Fruit fly (Drosophila melanogaster) whole organism, prepupa: ENCODE data around the gene CG44325.

Source experiments
- CG10631 ChIP-seq: fragments of 200-800 bp; sonication (Bioruptor generic); optimal IDR thresholded peaks from 2 replicates; lab custom pipeline; 2016; ENCODE audit warnings: missing biosample characterization, missing genetic modification characterization
- CG10669 ChIP-seq: fragments of 200-800 bp; sonication (Bioruptor generic); optimal IDR thresholded peaks from 3 replicates; lab custom pipeline; 2018; ENCODE audit warnings: missing biosample characterization, mild to moderate bottlenecking, missing genetic modification characterization, moderate library complexity
- CG11294 ChIP-seq: fragments of 200-800 bp; sonication (Bioruptor generic); IDR thresholded peaks from 2 replicates; pipeline ENCODE4 v1.3.6; 2022; ENCODE audit warnings: missing biosample characterization, missing genetic modification characterization
- CG1621 ChIP-seq: fragments of 200-800 bp; sonication (Bioruptor generic); optimal IDR thresholded peaks from 3 replicates; lab custom pipeline; 2018; ENCODE audit warnings: missing biosample characterization, mild to moderate bottlenecking, missing genetic modification characterization
- CG16779 ChIP-seq: fragments of 200-800 bp; sonication (Bioruptor generic); optimal IDR thresholded peaks from 3 replicates; lab custom pipeline; 2017; ENCODE audit warnings: missing biosample characterization, mild to moderate bottlenecking, missing genetic modification characterization
- CG3032 ChIP-seq: fragments of 200-800 bp; optimal IDR thresholded peaks from 2 replicates; lab custom pipeline; 2019; ENCODE audit warnings: missing biosample characterization, mild to moderate bottlenecking, missing genetic modification characterization, moderate library complexity
- CG31627 ChIP-seq: fragments of 200-800 bp; sonication (Bioruptor generic); optimal IDR thresholded peaks from 3 replicates; lab custom pipeline; 2016; ENCODE audit warnings: missing biosample characterization, missing genetic modification characterization
- CG32006 ChIP-seq: fragments of 200-800 bp; sonication (Bioruptor generic); optimal IDR thresholded peaks from 3 replicates; lab custom pipeline; 2017; ENCODE audit warnings: missing biosample characterization, mild to moderate bottlenecking, missing genetic modification characterization
- CG34406 ChIP-seq: fragments of 200-800 bp; sonication (Bioruptor generic); optimal IDR thresholded peaks from 3 replicates; lab custom pipeline; 2016; ENCODE audit warnings: missing biosample characterization, missing genetic modification characterization
- CG3919 ChIP-seq: fragments of 200-800 bp; sonication (Bioruptor generic); optimal IDR thresholded peaks from 3 replicates; lab custom pipeline; 2016; ENCODE audit warnings: missing biosample characterization, missing genetic modification characterization
- CG4318 ChIP-seq: fragments of 200-800 bp; sonication (Bioruptor generic); optimal IDR thresholded peaks from 3 replicates; lab custom pipeline; 2017; ENCODE audit warnings: missing biosample characterization, mild to moderate bottlenecking, missing genetic modification characterization
- CG6854 ChIP-seq: fragments of 200-800 bp; sonication (Bioruptor generic); optimal IDR thresholded peaks from 2 replicates; lab custom pipeline; 2017; ENCODE audit warnings: missing biosample characterization, mild to moderate bottlenecking, missing genetic modification characterization
- CG7368 ChIP-seq: fragments of 200-800 bp; sonication (Bioruptor generic); optimal IDR thresholded peaks from 3 replicates; lab custom pipeline; 2016; ENCODE audit warnings: missing biosample characterization, missing genetic modification characterization
- CG8119 ChIP-seq: fragments of 200-800 bp; sonication (Bioruptor generic); IDR thresholded peaks from 3 replicates; pipeline ENCODE4 v1.3.6; 2022; ENCODE audit warnings: missing biosample characterization, missing genetic modification characterization
- CG8319 ChIP-seq: fragments of 200-800 bp; sonication (Bioruptor generic); optimal IDR thresholded peaks from 3 replicates; lab custom pipeline; 2016; ENCODE audit warnings: missing biosample characterization, missing genetic modification characterization
- CG9139 ChIP-seq: fragments of 200-800 bp; sonication (Bioruptor generic); optimal IDR thresholded peaks from 3 replicates; lab custom pipeline; 2017; ENCODE audit warnings: missing biosample characterization, mild to moderate bottlenecking, missing genetic modification characterization
- Eip75B ChIP-seq: fragments of 200-800 bp; sonication (Bioruptor generic); optimal IDR thresholded peaks from 3 replicates; lab custom pipeline; 2016; ENCODE audit warnings: missing biosample characterization, missing genetic modification characterization
- Eip78C ChIP-seq: fragments of 200-800 bp; sonication (Bioruptor generic); peaks from one replicate; lab custom pipeline; 2016; ENCODE audit warnings: missing biosample characterization, missing genetic modification characterization
- Eip93F ChIP-seq: fragments of 200-800 bp; sonication (Bioruptor generic); optimal IDR thresholded peaks from 2 replicates; lab custom pipeline; 2016; ENCODE audit warnings: missing biosample characterization, mild to moderate bottlenecking, missing genetic modification characterization
- Ets21C ChIP-seq: fragments of 200-800 bp; sonication (Bioruptor generic); optimal IDR thresholded peaks from 3 replicates; lab custom pipeline; 2016; ENCODE audit warnings: missing biosample characterization, missing genetic modification characterization
- Ets96B ChIP-seq: fragments of 200-800 bp; optimal IDR thresholded peaks from 2 replicates; lab custom pipeline; 2019; ENCODE audit warnings: missing biosample characterization, mild to moderate bottlenecking, missing genetic modification characterization, moderate library complexity
- Gug ChIP-seq: fragments of 200-800 bp; sonication (Bioruptor generic); IDR thresholded peaks from 2 replicates; pipeline ENCODE4 v1.3.6; 2022; ENCODE audit warnings: missing biosample characterization, missing genetic modification characterization
- Hr38 ChIP-seq: sonication (Bioruptor generic); optimal IDR thresholded peaks from 2 replicates; lab custom pipeline; 2016; ENCODE audit warnings: missing biosample characterization, missing genetic modification characterization
- Hr4 ChIP-seq: fragments of 200-800 bp; sonication (Bioruptor generic); optimal IDR thresholded peaks from 3 replicates; lab custom pipeline; 2016; ENCODE audit warnings: missing biosample characterization, missing genetic modification characterization
- Met ChIP-seq: fragments of 200-800 bp; sonication (Bioruptor generic); optimal IDR thresholded peaks from 3 replicates; lab custom pipeline; 2016; ENCODE audit warnings: missing biosample characterization, missing genetic modification characterization
- OdsH ChIP-seq: fragments of 200-800 bp; sonication (Bioruptor generic); optimal IDR thresholded peaks from 3 replicates; lab custom pipeline; 2016; ENCODE audit warnings: missing biosample characterization, missing genetic modification characterization
- Smox ChIP-seq: fragments of 200-800 bp; sonication (Bioruptor generic); optimal IDR thresholded peaks from 3 replicates; lab custom pipeline; 2016; ENCODE audit warnings: missing biosample characterization, missing genetic modification characterization
- Sox102F ChIP-seq: fragments of 200-800 bp; sonication (Bioruptor generic); optimal IDR thresholded peaks from 2 replicates; lab custom pipeline; 2016; ENCODE audit warnings: missing biosample characterization, mild to moderate bottlenecking, missing genetic modification characterization
- Sox14 ChIP-seq: fragments of 200-800 bp; sonication (Bioruptor generic); optimal IDR thresholded peaks from 3 replicates; lab custom pipeline; 2016; ENCODE audit warnings: missing biosample characterization, missing genetic modification characterization
- Sox15 ChIP-seq: fragments of 200-800 bp; sonication (Bioruptor generic); optimal IDR thresholded peaks from 3 replicates; lab custom pipeline; 2016; ENCODE audit warnings: missing biosample characterization, missing genetic modification characterization
- achi ChIP-seq: fragments of 200-800 bp; sonication (Bioruptor generic); optimal IDR thresholded peaks from 3 replicates; lab custom pipeline; 2016; ENCODE audit warnings: missing biosample characterization, missing genetic modification characterization
- acj6 ChIP-seq: fragments of 200-800 bp; sonication (Bioruptor generic); optimal IDR thresholded peaks from 3 replicates; lab custom pipeline; 2016; ENCODE audit warnings: missing biosample characterization, missing genetic modification characterization
- cyc ChIP-seq: fragments of 200-800 bp; sonication (Bioruptor generic); optimal IDR thresholded peaks from 3 replicates; lab custom pipeline; 2016; ENCODE audit warnings: missing biosample characterization, missing genetic modification characterization
- dac ChIP-seq: fragments of 200-800 bp; sonication (Bioruptor generic); optimal IDR thresholded peaks from 2 replicates; lab custom pipeline; 2017; ENCODE audit warnings: missing biosample characterization, mild to moderate bottlenecking, missing genetic modification characterization
- dsx ChIP-seq: fragments of 200-800 bp; optimal IDR thresholded peaks from 3 replicates; lab custom pipeline; 2019; ENCODE audit warnings: missing biosample characterization, mild to moderate bottlenecking, missing genetic modification characterization, moderate library complexity; ENCODE audit not compliant: poor library complexity, severe bottlenecking
- eg ChIP-seq: fragments of 200-800 bp; sonication (Bioruptor generic); IDR thresholded peaks from 3 replicates; pipeline ENCODE4 v1.3.6; 2022; ENCODE audit warnings: missing biosample characterization, missing genetic modification characterization
- esn ChIP-seq: fragments of 200-800 bp; sonication (Bioruptor generic); optimal IDR thresholded peaks from 2 replicates; lab custom pipeline; 2016; ENCODE audit warnings: missing biosample characterization, mild to moderate bottlenecking, missing genetic modification characterization, moderate library complexity
- fd59A ChIP-seq: fragments of 200-800 bp; sonication (Bioruptor generic); optimal IDR thresholded peaks from 2 replicates; lab custom pipeline; 2017; ENCODE audit warnings: missing biosample characterization, mild to moderate bottlenecking, missing genetic modification characterization, missing genetic modification reagents
- fd85E ChIP-seq: fragments of 200-800 bp; sonication (Bioruptor generic); optimal IDR thresholded peaks from 3 replicates; lab custom pipeline; 2016; ENCODE audit warnings: missing biosample characterization, missing genetic modification characterization
- net ChIP-seq: fragments of 200-800 bp; sonication (Bioruptor generic); optimal IDR thresholded peaks from 3 replicates; lab custom pipeline; 2016; ENCODE audit warnings: missing biosample characterization, missing genetic modification characterization
- pdm3 ChIP-seq: fragments of 200-800 bp; sonication (Bioruptor generic); optimal IDR thresholded peaks from 3 replicates; lab custom pipeline; 2016; ENCODE audit warnings: missing biosample characterization, missing genetic modification characterization
- salr ChIP-seq, 2 experiments: fragments of 200-800 bp; sonication (Bioruptor generic); optimal IDR thresholded peaks; 3 replicates each; lab custom pipeline; 2016 to 2018; ENCODE audit warnings: missing biosample characterization in 2 of 2, missing genetic modification characterization in 2 of 2, mild to moderate bottlenecking in 1 of 2
- spab ChIP-seq: fragments of 200-800 bp; sonication (Bioruptor generic); optimal IDR thresholded peaks from 2 replicates; lab custom pipeline; 2017; ENCODE audit warnings: missing biosample characterization, mild to moderate bottlenecking, missing genetic modification characterization, missing genetic modification reagents
- ss ChIP-seq, 2 experiments: fragments of 200-800 bp; sonication (Bioruptor generic); optimal IDR thresholded peaks; 2 replicates in 1 of 2; 3 replicates in 1 of 2; lab custom pipeline; 2017 to 2018; ENCODE audit warnings: mild to moderate bottlenecking in 2 of 2, missing biosample characterization in 2 of 2, missing genetic modification characterization in 2 of 2, moderate library complexity in 1 of 2
- svp ChIP-seq: fragments of 200-800 bp; sonication (Bioruptor generic); peaks from one replicate; lab custom pipeline; 2016; ENCODE audit warnings: missing biosample characterization, missing genetic modification characterization
- topi ChIP-seq: fragments of 200-800 bp; sonication (Bioruptor generic); optimal IDR thresholded peaks from 3 replicates; lab custom pipeline; 2016; ENCODE audit warnings: missing biosample characterization, missing genetic modification characterization

The CG44325 gene

DNA sequence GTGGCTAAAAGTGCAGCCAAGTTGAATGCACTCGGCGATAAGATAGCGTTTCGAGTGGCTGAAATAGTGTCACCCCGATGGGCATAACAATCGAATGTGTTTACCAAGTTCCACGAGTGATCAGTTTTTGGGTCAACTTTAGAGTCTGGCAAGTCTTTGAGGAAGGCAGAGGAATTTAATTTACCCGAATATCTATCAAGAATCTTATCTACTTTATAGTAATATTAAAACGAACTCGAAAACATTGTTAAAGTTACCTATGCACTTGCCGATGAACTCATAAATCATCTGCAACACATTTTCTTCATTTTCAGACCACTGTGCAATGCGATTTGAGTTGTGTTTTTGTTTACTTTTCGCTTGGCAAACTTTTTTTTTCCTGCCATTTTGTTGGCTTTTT, 17.0 kb downstream of the CG44325 start (continued):
- TF ChIP-seq CG11294, result no peak
- TF ChIP-seq CG10631 (GFP tag; lab: Kevin White, UChicago), result peak; percentile 21
- TF ChIP-seq spab (GFP tag; lab: Kevin White, UChicago), result no peak
- TF ChIP-seq CG3919, result peak; percentile 56
- TF ChIP-seq CG10669, result peak; percentile 37
- TF ChIP-seq Hr38 (GFP tag; lab: Kevin White, UChicago), result no peak
- TF ChIP-seq eg (GFP tag; lab: Robert Waterston, UW), result peak; percentile 52; the same call in 1 of the 3 replicates
- peak in 1 of 2 experiments; percentile 40 for TF ChIP-seq salr (GFP tag; optimal IDR thresholded peaks at IDR 0.05; lab: Kevin White, UChicago)
- no peak for TF ChIP-seq fd59A (GFP tag; lab: Kevin White, UChicago)
- no peak for TF ChIP-seq dsx (GFP tag; lab: Kevin White, UChicago)
- no peak for TF ChIP-seq Eip93F (GFP tag; lab: Kevin White, UChicago)
- TF ChIP-seq net (GFP tag; lab: Kevin White, UChicago), result peak; percentile 40
- peak; percentile 42 for TF ChIP-seq pdm3
- peak; percentile 39 for TF ChIP-seq Eip75B (GFP tag; lab: Kevin White, UChicago)
- peak; percentile 62 for TF ChIP-seq CG8119 (GFP tag; lab: Robert Waterston, UW)
- TF ChIP-seq CG8319 (GFP tag; lab: Kevin White, UChicago), result peak; percentile 26
- peak; percentile 24 for TF ChIP-seq acj6 (GFP tag; lab: Kevin White, UChicago)
- TF ChIP-seq CG3032 (tag; lab: Kevin White, UChicago), result peak; percentile 1
- TF ChIP-seq esn (GFP tag; lab: Kevin White, UChicago), result peak; percentile 35
- no peak for TF ChIP-seq cyc
- TF ChIP-seq CG32006 (GFP tag; lab: Kevin White, UChicago), result peak; percentile 66
- peak; percentile 30 for TF ChIP-seq CG16779 (tag; lab: Kevin White, UChicago)
- peak; percentile 14 for TF ChIP-seq CG31627
- TF ChIP-seq Sox14 (GFP tag; lab: Kevin White, UChicago), result no peak
- TF ChIP-seq CG6854 (GFP tag; lab: Kevin White, UChicago), result no peak

- TF ChIP-seq CG4318 (GFP tag; lab: Kevin White, UChicago) (peak; percentile 75), Hr4 (GFP tag; lab: Kevin White, UChicago) (peak; percentile 79), Eip78C (GFP tag; lab: Kevin White, UChicago) (peak; percentile 94), dsx (GFP tag; lab: Kevin White, UChicago) (peak; percentile 75), CG8319 (GFP tag; lab: Kevin White, UChicago) (peak; percentile 71), Sox14 (GFP tag; lab: Kevin White, UChicago) (peak; percentile 93), Ets21C (GFP tag; lab: Kevin White, UChicago) (peak; percentile 68), CG6854 (GFP tag; lab: Kevin White, UChicago) (peak; percentile 71), CG34406 (GFP tag; lab: Kevin White, UChicago) (peak; percentile 85), Smox (GFP tag; lab: Kevin White, UChicago) (peak; percentile 78), Gug (peak; percentile 82), salr (GFP tag; optimal IDR thresholded peaks at IDR 0.05; lab: Kevin White, UChicago) (peak; percentile 65 to 70), Eip75B (GFP tag; lab: Kevin White, UChicago) (peak; percentile 76), CG7368 (peak; percentile 73), CG31627 (peak; percentile 76), svp (GFP tag; lab: Kevin White, UChicago) (peak; percentile 82), Ets96B (tag; lab: Kevin White, UChicago) (peak; percentile 86), cyc (peak; percentile 81), eg (GFP tag; lab: Robert Waterston, UW) (peak; percentile 92), fd59A (GFP tag; lab: Kevin White, UChicago) (peak; percentile 71), OdsH (GFP tag; lab: Kevin White, UChicago) (peak; percentile 85), Sox15 (peak; percentile 63), Hr38 (GFP tag; lab: Kevin White, UChicago) (no peak), fd85E (peak; percentile 39), Met (GFP tag; lab: Kevin White, UChicago) (peak; percentile 79), Eip93F (GFP tag; lab: Kevin White, UChicago) (peak; percentile 26), CG8119 (GFP tag; lab: Robert Waterston, UW) (peak; percentile 92), achi (peak; percentile 87), acj6 (GFP tag; lab: Kevin White, UChicago) (peak; percentile 83), CG32006 (GFP tag; lab: Kevin White, UChicago) (peak; percentile 90), CG3919 (peak; percentile 86), topi (GFP tag; lab: Kevin White, UChicago) (peak; percentile 86), CG16779 (tag; lab: Kevin White, UChicago) (peak; percentile 43), pdm3 (peak; percentile 89), ss (GFP tag; optimal IDR thresholded peaks at IDR 0.05; lab: Kevin White, UChicago) (peak; percentile 61 to 69), Sox102F (GFP tag; lab: Kevin White, UChicago) (peak; percentile 82), CG1621 (peak; percentile 76), dac (peak; percentile 68), CG9139 (GFP tag; lab: Kevin White, UChicago) (no peak), spab (GFP tag; lab: Kevin White, UChicago) (peak; percentile 73)
Observed at dm6 chrX:9060078-9060477, 18.2 kb downstream of the CG44325 start.
